Worm (Caenorhabditis elegans) whole organism, L1 larva: ENCODE measurements around the gene Y51H4A.5.

Experiments used
- Y116A8C.19 ChIP-seq: sonication (generic microtip); optimal IDR thresholded peaks from 2 replicates; lab custom pipeline; 2016; ENCODE audit warnings: missing compliant biosample characterization, missing genetic modification characterization, borderline replicate concordance
- alr-1 ChIP-seq: fragments of 200-800 bp; sonication (Bioruptor generic); optimal IDR thresholded peaks from 2 replicates; lab custom pipeline; 2018; ENCODE audit warnings: borderline replicate concordance, mild to moderate bottlenecking, missing genetic modification characterization, missing compliant biosample characterization
- nhr-76 ChIP-seq: sonication (generic microtip); optimal IDR thresholded peaks from 2 replicates; lab custom pipeline; 2017; ENCODE audit warnings: missing biosample characterization, missing genetic modification characterization
- ztf-4 ChIP-seq: fragments of 150-350 bp; optimal IDR thresholded peaks from 2 replicates; lab custom pipeline; 2014; ENCODE audit warnings: missing biosample characterization, missing genetic modification characterization

ce11 chrIV:16496491-16496890 is 29.4 kb downstream of the Y51H4A.5 start:
- TF ChIP-seq alr-1 (tag; lab: Kevin White, UChicago) (no peak), Y116A8C.19 (tag; lab: Kevin White, UChicago) (no peak), ztf-4 (tag; lab: Kevin White, UChicago) (no peak), nhr-76 (tag; lab: Kevin White, UChicago) (no peak)
